Fruit fly (Drosophila melanogaster) whole organism, embryonic: ENCODE results near the gene CG31064.
A peak's percentile ranks its signal among the peaks of the same experiment; 100 is the strongest.

Experiments used
- Abd-B ChIP-seq: fragments of 200-800 bp; sonication (Bioruptor generic); optimal IDR thresholded peaks from 2 replicates; lab custom pipeline; 2018; ENCODE audit warnings: missing biosample characterization, mild to moderate bottlenecking, missing genetic modification characterization, moderate library complexity
- CG10565 ChIP-seq: fragments of 200-800 bp; sonication (Bioruptor generic); optimal IDR thresholded peaks from 3 replicates; lab custom pipeline; 2016; ENCODE audit warnings: missing biosample characterization, mild to moderate bottlenecking, missing genetic modification characterization
- CG10959 ChIP-seq: fragments of 200-800 bp; sonication (Bioruptor generic); IDR thresholded peaks from 2 replicates; pipeline ENCODE4 v1.3.6; 2022; ENCODE audit warnings: missing biosample characterization, missing genetic modification characterization
- CG12219 ChIP-seq: fragments of 200-800 bp; sonication (Bioruptor generic); optimal IDR thresholded peaks from 3 replicates; lab custom pipeline; 2018; ENCODE audit warnings: missing biosample characterization, mild to moderate bottlenecking, missing genetic modification characterization
- CG13287 ChIP-seq: fragments of 200-800 bp; sonication (Bioruptor generic); IDR thresholded peaks from 2 replicates; pipeline ENCODE4 v1.3.6; 2022; ENCODE audit warnings: missing biosample characterization, missing genetic modification characterization; ENCODE audit not compliant: partially characterized antibody
- CG14667 ChIP-seq: fragments of 200-800 bp; sonication (Bioruptor generic); IDR thresholded peaks from 2 replicates; pipeline ENCODE4 v1.3.6; 2022; ENCODE audit warnings: missing biosample characterization, missing genetic modification characterization
- CG15479 ChIP-seq: fragments of 200-800 bp; sonication (Bioruptor generic); optimal IDR thresholded peaks from 3 replicates; lab custom pipeline; 2019; ENCODE audit warnings: missing biosample characterization, mild to moderate bottlenecking, missing genetic modification characterization, moderate library complexity
- CG16863 ChIP-seq: fragments of 200-800 bp; sonication (Bioruptor generic); optimal IDR thresholded peaks from 3 replicates; lab custom pipeline; 2016; ENCODE audit warnings: missing biosample characterization, missing genetic modification characterization
- CG3163 ChIP-seq: fragments of 200-800 bp; sonication (Bioruptor generic); optimal IDR thresholded peaks from 3 replicates; lab custom pipeline; 2016; ENCODE audit warnings: missing biosample characterization, missing genetic modification characterization
- CG34224 ChIP-seq: fragments of 200-800 bp; sonication (Bioruptor generic); IDR thresholded peaks from 3 replicates; pipeline ENCODE4 v1.3.6; 2022; ENCODE audit warnings: missing biosample characterization, missing genetic modification characterization; ENCODE audit not compliant: partially characterized antibody
- CG34422 ChIP-seq: fragments of 200-800 bp; sonication (Bioruptor generic); IDR thresholded peaks from 3 replicates; pipeline ENCODE4 v1.3.6; 2022; ENCODE audit warnings: missing biosample characterization, missing genetic modification characterization
- CG5180 ChIP-seq: fragments of 200-800 bp; sonication (Bioruptor generic); optimal IDR thresholded peaks from 3 replicates; lab custom pipeline; 2017; ENCODE audit warnings: missing biosample characterization, missing genetic modification characterization, mild to moderate bottlenecking, moderate library complexity, missing genetic modification reagents
- CG6791 ChIP-seq: fragments of 200-800 bp; sonication (Bioruptor generic); IDR thresholded peaks from 3 replicates; pipeline ENCODE4 v1.3.6; 2022; ENCODE audit warnings: missing biosample characterization, missing genetic modification characterization; ENCODE audit not compliant: partially characterized antibody
- CG7556 ChIP-seq: fragments of 200-800 bp; sonication (Bioruptor generic); optimal IDR thresholded peaks from 2 replicates; lab custom pipeline; 2017; ENCODE audit warnings: missing biosample characterization, mild to moderate bottlenecking, missing genetic modification characterization
- D19B ChIP-seq: fragments of 200-800 bp; sonication (Bioruptor generic); optimal IDR thresholded peaks from 2 replicates; lab custom pipeline; 2017; ENCODE audit warnings: missing biosample characterization, mild to moderate bottlenecking, missing genetic modification characterization
- Gug ChIP-seq: fragments of 200-800 bp; sonication (Bioruptor generic); IDR thresholded peaks from 4 replicates; pipeline ENCODE4 v1.3.6; 2022; ENCODE audit warnings: missing biosample characterization, missing genetic modification characterization
- Jarid2 ChIP-seq: fragments of 200-800 bp; sonication (Bioruptor generic); optimal IDR thresholded peaks from 3 replicates; lab custom pipeline; 2017; ENCODE audit warnings: mild to moderate bottlenecking, missing biosample characterization, missing genetic modification reagents, missing genetic modification characterization
- MESR4 ChIP-seq: fragments of 200-800 bp; sonication (Bioruptor generic); optimal IDR thresholded peaks from 2 replicates; lab custom pipeline; 2018; ENCODE audit warnings: missing biosample characterization, mild to moderate bottlenecking, missing genetic modification characterization, moderate library complexity
- Med ChIP-seq: fragments of 200-800 bp; sonication (Bioruptor generic); peaks from one replicate; lab custom pipeline; 2016; ENCODE audit warnings: missing biosample characterization, missing genetic modification characterization, mild to moderate bottlenecking, inconsistent platforms, moderate library complexity
- NC2β ChIP-seq: fragments of 200-800 bp; sonication (Bioruptor generic); optimal IDR thresholded peaks from 2 replicates; lab custom pipeline; 2016; ENCODE audit warnings: missing biosample characterization, missing genetic modification characterization
- NK7.1 ChIP-seq: fragments of 200-800 bp; sonication (Bioruptor generic); optimal IDR thresholded peaks from 3 replicates; lab custom pipeline; 2016; ENCODE audit warnings: missing biosample characterization, missing genetic modification characterization
- Nf-YB ChIP-seq: fragments of 200-800 bp; sonication (Bioruptor generic); optimal IDR thresholded peaks from 3 replicates; lab custom pipeline; 2019; ENCODE audit warnings: missing biosample characterization, mild to moderate bottlenecking, missing genetic modification characterization, moderate library complexity
- Nf-YC ChIP-seq: fragments of 200-800 bp; optimal IDR thresholded peaks from 3 replicates; lab custom pipeline; 2019; ENCODE audit warnings: missing biosample characterization, mild to moderate bottlenecking, missing genetic modification characterization, moderate library complexity
- Side ChIP-seq: fragments of 200-800 bp; sonication (Bioruptor generic); optimal IDR thresholded peaks from 2 replicates; lab custom pipeline; 2016; ENCODE audit warnings: missing biosample characterization, missing genetic modification characterization
- Trl ChIP-seq, 3 experiments: fragments of >200 bp in 2 of 3; fragments of 200-800 bp in 1 of 3; sonication (Bioruptor generic) in 1 of 3; optimal IDR thresholded peaks; 2 replicates in 1 of 3; 3 replicates in 2 of 3; lab custom pipeline; 2016 to 2017; ENCODE audit warnings: missing biosample characterization in 1 of 3, missing genetic modification characterization in 1 of 3
- YL-1 ChIP-seq: fragments of 200-800 bp; sonication (Bioruptor generic); optimal IDR thresholded peaks from 3 replicates; lab custom pipeline; 2017; ENCODE audit warnings: missing biosample characterization, mild to moderate bottlenecking, missing genetic modification characterization
- abd-A ChIP-seq: fragments of 200-800 bp; sonication (Bioruptor generic); optimal IDR thresholded peaks from 3 replicates; lab custom pipeline; 2019; ENCODE audit warnings: missing biosample characterization, mild to moderate bottlenecking, missing genetic modification characterization, moderate library complexity
- cad ChIP-seq: fragments of >200 bp; optimal IDR thresholded peaks from 2 replicates; lab custom pipeline; 2017; ENCODE audit warnings: missing biosample characterization, missing genetic modification characterization
- cato ChIP-seq: fragments of 200-800 bp; sonication (Bioruptor generic); optimal IDR thresholded peaks from 2 replicates; lab custom pipeline; 2016; ENCODE audit warnings: missing biosample characterization, missing genetic modification characterization, borderline replicate concordance
- cg ChIP-seq: fragments of 200-800 bp; sonication (Bioruptor generic); optimal IDR thresholded peaks from 3 replicates; lab custom pipeline; 2019; ENCODE audit warnings: missing biosample characterization, mild to moderate bottlenecking, missing genetic modification characterization, moderate library complexity
- chinmo ChIP-seq: fragments of 200-800 bp; sonication (Bioruptor generic); IDR thresholded peaks from 4 replicates; pipeline ENCODE4 v1.3.6; 2022; ENCODE audit warnings: missing biosample characterization, missing genetic modification characterization; ENCODE audit not compliant: partially characterized antibody
- danr ChIP-seq: fragments of 200-800 bp; sonication (Bioruptor generic); IDR thresholded peaks from 2 replicates; pipeline ENCODE4 v1.3.6; 2022; ENCODE audit warnings: missing biosample characterization, missing genetic modification characterization
- dati ChIP-seq: fragments of 200-800 bp; sonication (Bioruptor generic); IDR thresholded peaks from 2 replicates; pipeline ENCODE4 v1.3.6; 2022; ENCODE audit warnings: missing biosample characterization, missing genetic modification characterization
- dm ChIP-seq: fragments of 200-800 bp; sonication (Bioruptor generic); optimal IDR thresholded peaks from 3 replicates; lab custom pipeline; 2016; ENCODE audit warnings: missing biosample characterization, missing genetic modification characterization
- eve ChIP-seq, 2 experiments: fragments of >200 bp; optimal IDR thresholded peaks; 2 replicates each; lab custom pipeline; 2017; ENCODE audit warnings: missing biosample characterization in 2 of 2, missing genetic modification characterization in 2 of 2
- hkb ChIP-seq, 2 experiments: fragments of 200-800 bp in 1 of 2; fragments of >200 bp in 1 of 2; sonication (Bioruptor generic) in 1 of 2; IDR thresholded peaks in 1 of 2; optimal IDR thresholded peaks in 1 of 2; 2 replicates each; pipeline versions ENCODE4 v1.3.6 to Lab custom; 2017 to 2022; ENCODE audit warnings: missing biosample characterization in 1 of 2, missing genetic modification characterization in 1 of 2
- kni ChIP-seq: fragments of 200-800 bp; sonication (Bioruptor generic); optimal IDR thresholded peaks from 3 replicates; lab custom pipeline; 2017; ENCODE audit warnings: mild to moderate bottlenecking, missing biosample characterization, missing genetic modification reagents, missing genetic modification characterization
- lmd ChIP-seq: fragments of 200-800 bp; sonication (Bioruptor generic); IDR thresholded peaks from 2 replicates; pipeline ENCODE4 v1.3.6; 2022; ENCODE audit warnings: missing biosample characterization, missing genetic modification characterization
- oc ChIP-seq: fragments of 200-800 bp; sonication (Bioruptor generic); optimal IDR thresholded peaks from 2 replicates; lab custom pipeline; 2018; ENCODE audit warnings: missing biosample characterization, mild to moderate bottlenecking, missing genetic modification characterization, moderate library complexity
- org-1 ChIP-seq: fragments of 200-800 bp; sonication (Bioruptor generic); optimal IDR thresholded peaks from 2 replicates; lab custom pipeline; 2017; ENCODE audit warnings: missing biosample characterization, missing genetic modification characterization
- pb ChIP-seq: fragments of 200-800 bp; sonication (Bioruptor generic); optimal IDR thresholded peaks from 3 replicates; lab custom pipeline; 2016; ENCODE audit warnings: missing biosample characterization, missing genetic modification characterization
- pros ChIP-seq: fragments of 200-800 bp; sonication (Bioruptor generic); optimal IDR thresholded peaks from 3 replicates; lab custom pipeline; 2019; ENCODE audit warnings: missing biosample characterization, mild to moderate bottlenecking, missing genetic modification characterization, moderate library complexity
- run ChIP-seq: fragments of 200-800 bp; sonication (Bioruptor generic); optimal IDR thresholded peaks from 3 replicates; lab custom pipeline; 2018; ENCODE audit warnings: missing biosample characterization, mild to moderate bottlenecking, missing genetic modification characterization
- scrt ChIP-seq: fragments of 200-800 bp; sonication (Bioruptor generic); optimal IDR thresholded peaks from 2 replicates; lab custom pipeline; 2018; ENCODE audit warnings: missing biosample characterization, mild to moderate bottlenecking, missing genetic modification characterization, moderate library complexity
- seq ChIP-seq: fragments of 200-800 bp; sonication (Bioruptor generic); IDR thresholded peaks from 2 replicates; pipeline ENCODE4 v1.3.6; 2022; ENCODE audit warnings: missing biosample characterization, missing genetic modification characterization
- sima ChIP-seq: fragments of 200-800 bp; sonication (Bioruptor generic); optimal IDR thresholded peaks from 2 replicates; lab custom pipeline; 2016; ENCODE audit warnings: missing biosample characterization, missing genetic modification characterization
- sna ChIP-seq: fragments of 200-800 bp; sonication (Bioruptor generic); IDR thresholded peaks from 2 replicates; pipeline ENCODE4 v1.3.6; 2022; ENCODE audit warnings: missing biosample characterization, missing genetic modification characterization; ENCODE audit not compliant: partially characterized antibody
- twi ChIP-seq: fragments of 200-800 bp; optimal IDR thresholded peaks from 2 replicates; lab custom pipeline; 2019; ENCODE audit warnings: missing biosample characterization, mild to moderate bottlenecking, missing genetic modification characterization, moderate library complexity
- yki ChIP-seq: fragments of >200 bp; optimal IDR thresholded peaks from 3 replicates; lab custom pipeline; 2018
- zen ChIP-seq: fragments of 200-800 bp; sonication (Bioruptor generic); optimal IDR thresholded peaks from 3 replicates; lab custom pipeline; 2018; ENCODE audit warnings: missing biosample characterization, mild to moderate bottlenecking, missing genetic modification characterization, moderate library complexity

The CG31064 gene

dm6 chr3R:27194106-27194505 lies 44.8 kb downstream of the CG31064 start, which contains the start of gene Ser (continued):
- TF ChIP-seq Side (GFP tag; lab: Kevin White, UChicago) (no peak), hkb (optimal IDR thresholded peaks at IDR 0.05; lab: Kevin White, UChicago) (no peak), hkb (GFP tag; IDR thresholded peaks at IDR 0.05; lab: Robert Waterston, UW) (0 out of 2 replicates have a peak, but pooled peaks have one; percentile 17), Nf-YC (peak; percentile 93), CG3163 (GFP tag; lab: Kevin White, UChicago) (peak; percentile 96), Nf-YB (GFP tag; lab: Kevin White, UChicago) (peak; percentile 94), CG34422 (GFP tag; lab: Robert Waterston, UW) (no peak), CG16863 (GFP tag; lab: Kevin White, UChicago) (no peak), twi (tag; lab: Kevin White, UChicago) (no peak), lmd (GFP tag; lab: Robert Waterston, UW) (no peak), Trl (optimal IDR thresholded peaks at IDR 0.05; lab: Kevin White, UChicago) (peak; percentile 59 to 83), Trl (GFP tag; optimal IDR thresholded peaks at IDR 0.05; lab: Kevin White, UChicago) (no peak), sima (no peak), pros (GFP tag; lab: Kevin White, UChicago) (peak; percentile 72), seq (no peak), scrt (GFP tag; lab: Kevin White, UChicago) (no peak), run (peak; percentile 42), D19B (GFP tag; lab: Kevin White, UChicago) (no peak), CG6791 (GFP tag; lab: Robert Waterston, UW) (0 out of 3 replicates have a peak, but pooled peaks have one; percentile 4), eve (GFP tag; optimal IDR thresholded peaks at IDR 0.05; lab: Kevin White, UChicago) (no peak), org-1 (GFP tag; lab: Kevin White, UChicago) (no peak), CG5180 (GFP tag; lab: Kevin White, UChicago) (peak; percentile 5), abd-A (tag; lab: Kevin White, UChicago) (peak; percentile 9), NK7.1 (GFP tag; lab: Kevin White, UChicago) (no peak), zen (no peak), oc (tag; lab: Kevin White, UChicago) (no peak), CG15479 (no peak), Jarid2 (GFP tag; lab: Kevin White, UChicago) (peak; percentile 86), Abd-B (GFP tag; lab: Kevin White, UChicago) (no peak), Med (GFP tag; lab: Kevin White, UChicago) (peak; percentile 22), dm (GFP tag; lab: Kevin White, UChicago) (no peak), CG10959 (GFP tag; lab: Robert Waterston, UW) (no peak), danr (no peak), CG34224 (GFP tag; lab: Robert Waterston, UW) (peak; percentile 27; the same call in 1 of the 3 replicates), CG7556 (GFP tag; lab: Kevin White, UChicago) (no peak), YL-1 (GFP tag; lab: Kevin White, UChicago) (no peak), CG12219 (GFP tag; lab: Kevin White, UChicago) (no peak), CG13287 (GFP tag; lab: Robert Waterston, UW) (peak; percentile 30; the same call in 1 of the 2 replicates), dati (GFP tag; lab: Robert Waterston, UW) (no peak), Gug (no peak), cad (GFP tag; lab: Kevin White, UChicago) (no peak), MESR4 (GFP tag; lab: Kevin White, UChicago) (no peak), cg (GFP tag; lab: Kevin White, UChicago) (peak; percentile 2), NC2β (GFP tag; lab: Kevin White, UChicago) (no peak), chinmo (GFP tag; lab: Robert Waterston, UW) (peak; percentile 81; the same call in 1 of the 4 replicates), yki (lab: Kevin White, UChicago) (peak; percentile 48), CG14667 (no peak), sna (GFP tag; lab: Robert Waterston, UW) (peak; percentile 58; the same call in 1 of the 2 replicates), cato (GFP tag; lab: Kevin White, UChicago) (no peak), pb (no peak), CG10565 (GFP tag; lab: Kevin White, UChicago) (no peak), kni (GFP tag; lab: Kevin White, UChicago) (peak; percentile 43)
